Fruit fly (Drosophila melanogaster) whole organism, embryonic: ENCODE results near the gene CG7289.

Experiments used
- CG14965 ChIP-seq: fragments of 200-800 bp; sonication (Bioruptor generic); optimal IDR thresholded peaks from 2 replicates; lab custom pipeline; 2016; ENCODE audit warnings: missing biosample characterization, missing genetic modification characterization, borderline replicate concordance
- CG2202 ChIP-seq: fragments of 200-800 bp; sonication (Bioruptor generic); optimal IDR thresholded peaks from 2 replicates; lab custom pipeline; 2018; ENCODE audit warnings: missing biosample characterization, mild to moderate bottlenecking, missing genetic modification characterization
- CG32767 ChIP-seq: fragments of 200-800 bp; sonication (Bioruptor generic); IDR thresholded peaks from 2 replicates; pipeline ENCODE4 v1.3.6; 2022; ENCODE audit warnings: missing biosample characterization, missing genetic modification characterization
- E2f1 ChIP-seq: fragments of 200-800 bp; sonication (Bioruptor generic); IDR thresholded peaks from 2 replicates; pipeline ENCODE4 v1.3.6; 2022; ENCODE audit warnings: missing biosample characterization, missing genetic modification characterization
- Optix ChIP-seq: fragments of 200-800 bp; sonication (Bioruptor generic); IDR thresholded peaks from 3 replicates; pipeline ENCODE4 v1.3.6; 2022; ENCODE audit warnings: missing biosample characterization, missing genetic modification characterization
- Vsx1 ChIP-seq: fragments of 200-800 bp; sonication (Bioruptor generic); optimal IDR thresholded peaks from 2 replicates; lab custom pipeline; 2017; ENCODE audit warnings: missing biosample characterization, mild to moderate bottlenecking, missing genetic modification characterization, missing genetic modification reagents
- cg ChIP-seq: fragments of 200-800 bp; sonication (Bioruptor generic); optimal IDR thresholded peaks from 3 replicates; lab custom pipeline; 2019; ENCODE audit warnings: missing biosample characterization, mild to moderate bottlenecking, missing genetic modification characterization, moderate library complexity
- chinmo ChIP-seq: fragments of 200-800 bp; sonication (Bioruptor generic); IDR thresholded peaks from 4 replicates; pipeline ENCODE4 v1.3.6; 2022; ENCODE audit warnings: missing biosample characterization, missing genetic modification characterization; ENCODE audit not compliant: partially characterized antibody
- fd96Cb ChIP-seq: fragments of 200-800 bp; sonication (Bioruptor generic); optimal IDR thresholded peaks from 2 replicates; lab custom pipeline; 2018; ENCODE audit warnings: missing biosample characterization, mild to moderate bottlenecking, missing genetic modification characterization, moderate library complexity
- ftz-f1 ChIP-seq: fragments of 200-800 bp; sonication (Bioruptor generic); optimal IDR thresholded peaks from 2 replicates; lab custom pipeline; 2016; ENCODE audit warnings: missing biosample characterization, missing genetic modification characterization
- tin ChIP-seq: fragments of 200-800 bp; sonication (Bioruptor generic); optimal IDR thresholded peaks from 3 replicates; lab custom pipeline; 2016; ENCODE audit warnings: missing biosample characterization, missing genetic modification characterization

DNA sequence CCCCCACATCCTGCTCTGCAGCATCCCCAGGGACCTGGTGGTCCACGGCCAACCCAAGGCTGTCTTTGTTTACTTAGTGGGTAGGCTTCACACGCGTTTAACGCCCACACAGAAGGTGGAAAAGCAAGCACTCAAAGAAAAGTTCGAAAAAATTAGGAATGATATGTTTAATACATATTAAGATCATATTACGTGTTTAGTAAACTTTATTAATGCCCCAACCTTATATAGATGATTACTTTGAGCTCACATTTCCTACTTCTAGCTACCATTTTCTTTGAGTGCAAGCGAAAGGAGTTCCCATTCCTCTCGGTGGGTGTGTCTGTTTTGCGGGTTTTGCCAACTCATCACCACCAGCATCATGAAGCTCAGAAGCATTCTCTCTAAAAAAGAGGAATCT is 22.6 kb upstream of the CG7289 start:
- TF ChIP-seq tin (GFP tag; lab: Kevin White, UChicago) (no peak), E2f1 (no peak), CG2202 (tag; lab: Kevin White, UChicago) (no peak), ftz-f1 (GFP tag; lab: Kevin White, UChicago) (no peak), Vsx1 (GFP tag; lab: Kevin White, UChicago) (no peak), chinmo (GFP tag; lab: Robert Waterston, UW) (no peak), fd96Cb (no peak), cg (GFP tag; lab: Kevin White, UChicago) (no peak), CG14965 (GFP tag; lab: Kevin White, UChicago) (no peak), CG32767 (GFP tag; lab: Robert Waterston, UW) (no peak), Optix (no peak)
